Fruit fly (Drosophila melanogaster) whole organism, wandering third instar larva: ENCODE data around the gene Inx3.

Source experiments
- Abd-B ChIP-seq: fragments of >200 bp; optimal IDR thresholded peaks from 2 replicates; lab custom pipeline; 2017; ENCODE audit warnings: missing biosample characterization, missing genetic modification characterization
- CG9705 ChIP-seq: fragments of 200-800 bp; sonication (Bioruptor generic); optimal IDR thresholded peaks from 2 replicates; lab custom pipeline; 2018; ENCODE audit warnings: missing biosample characterization, mild to moderate bottlenecking, missing genetic modification characterization
- CrebA ChIP-seq: fragments of 200-800 bp; sonication (Bioruptor generic); optimal IDR thresholded peaks from 2 replicates; lab custom pipeline; 2016; ENCODE audit warnings: missing biosample characterization, mild to moderate bottlenecking, missing genetic modification characterization, borderline replicate concordance
- Dfd ChIP-seq: fragments of >200 bp; optimal IDR thresholded peaks from 2 replicates; lab custom pipeline; 2017; ENCODE audit warnings: missing biosample characterization, missing genetic modification characterization
- GATAd ChIP-seq: sonication (Bioruptor generic); optimal IDR thresholded peaks from 2 replicates; lab custom pipeline; 2016; ENCODE audit warnings: missing biosample characterization, missing genetic modification characterization
- HLH106 ChIP-seq: fragments of 200-800 bp; optimal IDR thresholded peaks from 3 replicates; lab custom pipeline; 2019; ENCODE audit warnings: missing biosample characterization, mild to moderate bottlenecking, missing genetic modification characterization, moderate library complexity
- Hnf4 ChIP-seq: fragments of 200-800 bp; sonication (Bioruptor generic); optimal IDR thresholded peaks from 2 replicates; lab custom pipeline; 2016; ENCODE audit warnings: missing biosample characterization, mild to moderate bottlenecking, missing genetic modification characterization
- Hr78 ChIP-seq: fragments of >200 bp; optimal IDR thresholded peaks from 2 replicates; lab custom pipeline; 2017; ENCODE audit warnings: missing biosample characterization, missing genetic modification characterization
- Hr83 ChIP-seq: fragments of 200-300 bp; sonication (Bioruptor generic); optimal IDR thresholded peaks from 2 replicates; lab custom pipeline; 2016; ENCODE audit warnings: missing biosample characterization, mild to moderate bottlenecking, missing genetic modification characterization, moderate library complexity; ENCODE audit not compliant: poor library complexity, severe bottlenecking
- Jra ChIP-seq: sonication (Bioruptor generic); optimal IDR thresholded peaks from 2 replicates; lab custom pipeline; 2016; ENCODE audit warnings: missing biosample characterization, missing genetic modification characterization
- Mio ChIP-seq: sonication (Bioruptor generic); optimal IDR thresholded peaks from 2 replicates; lab custom pipeline; 2016; ENCODE audit warnings: missing biosample characterization, missing genetic modification characterization
- Myc ChIP-seq: fragments of >200 bp; optimal IDR thresholded peaks from 2 replicates; lab custom pipeline; 2017
- N ChIP-seq: fragments of >200 bp; optimal IDR thresholded peaks from 2 replicates; lab custom pipeline; 2018; ENCODE audit warnings: missing biosample characterization, missing external identifiers, missing genetic modification characterization
- OdsH ChIP-seq: fragments of 200-800 bp; sonication (Bioruptor generic); optimal IDR thresholded peaks from 2 replicates; lab custom pipeline; 2016; ENCODE audit warnings: missing biosample characterization, mild to moderate bottlenecking, missing genetic modification characterization
- Rel ChIP-seq, 2 experiments: fragments of 200-800 bp; sonication (Bioruptor generic) in 1 of 2; optimal IDR thresholded peaks; 2 replicates in 1 of 2; 3 replicates in 1 of 2; lab custom pipeline; 2016 to 2019; ENCODE audit warnings: mild to moderate bottlenecking in 2 of 2, missing biosample characterization in 2 of 2, missing genetic modification characterization in 2 of 2, moderate library complexity in 1 of 2
- Sp1 ChIP-seq: fragments of 200-800 bp; sonication (Bioruptor generic); optimal IDR thresholded peaks from 3 replicates; lab custom pipeline; 2019; ENCODE audit warnings: missing biosample characterization, mild to moderate bottlenecking, missing genetic modification characterization, moderate library complexity
- Vsx2 ChIP-seq: fragments of 200-300, 225-300 bp; sonication (Bioruptor generic); optimal IDR thresholded peaks from 2 replicates; lab custom pipeline; 2018; ENCODE audit warnings: missing biosample characterization, missing genetic modification characterization; ENCODE audit not compliant: partially characterized antibody
- br ChIP-seq: fragments of 200-800 bp; sonication (Bioruptor generic); optimal IDR thresholded peaks from 2 replicates; lab custom pipeline; 2016; ENCODE audit warnings: missing biosample characterization, missing genetic modification characterization
- brk ChIP-seq: fragments of 200-800 bp; sonication (Bioruptor generic); optimal IDR thresholded peaks from 2 replicates; lab custom pipeline; 2016; ENCODE audit warnings: missing biosample characterization, mild to moderate bottlenecking, missing genetic modification characterization
- dmrt93B ChIP-seq: fragments of 200-800 bp; sonication (Bioruptor generic); optimal IDR thresholded peaks from 2 replicates; lab custom pipeline; 2018; ENCODE audit warnings: missing biosample characterization, mild to moderate bottlenecking, missing genetic modification characterization
- ey ChIP-seq: fragments of 200-800 bp; sonication (Bioruptor generic); optimal IDR thresholded peaks from 2 replicates; lab custom pipeline; 2016; ENCODE audit warnings: missing biosample characterization, missing genetic modification characterization
- foxo ChIP-seq, 2 experiments: fragments of 200-800 bp; sonication (Bioruptor generic); optimal IDR thresholded peaks; 2 replicates in 1 of 2; 3 replicates in 1 of 2; lab custom pipeline; 2016 to 2017; ENCODE audit warnings: missing biosample characterization in 2 of 2, missing genetic modification characterization in 2 of 2
- h ChIP-seq: fragments of 200-800 bp; sonication (Bioruptor generic); optimal IDR thresholded peaks from 3 replicates; lab custom pipeline; 2016; ENCODE audit warnings: missing biosample characterization, mild to moderate bottlenecking, missing genetic modification characterization
- jim ChIP-seq: fragments of 175-275, 200-325 bp; sonication (Bioruptor generic); optimal IDR thresholded peaks from 2 replicates; lab custom pipeline; 2016; ENCODE audit warnings: missing biosample characterization, mild to moderate bottlenecking, missing genetic modification characterization
- lola ChIP-seq: fragments of >200 bp; optimal IDR thresholded peaks from 2 replicates; lab custom pipeline; 2017; ENCODE audit warnings: missing biosample characterization, missing genetic modification characterization
- pan ChIP-seq: fragments of >200 bp; optimal IDR thresholded peaks from 2 replicates; lab custom pipeline; 2017
- psq ChIP-seq: fragments of 200-800 bp; sonication (Bioruptor generic); optimal IDR thresholded peaks from 3 replicates; lab custom pipeline; 2017; ENCODE audit warnings: missing biosample characterization, mild to moderate bottlenecking, missing genetic modification characterization, moderate library complexity
- rgr ChIP-seq: fragments of 200-800 bp; sonication (Bioruptor generic); optimal IDR thresholded peaks from 3 replicates; lab custom pipeline; 2016; ENCODE audit warnings: missing biosample characterization, mild to moderate bottlenecking, missing genetic modification characterization
- sv ChIP-seq: fragments of 200-800 bp; sonication (Bioruptor generic); optimal IDR thresholded peaks from 3 replicates; lab custom pipeline; 2016; ENCODE audit warnings: missing biosample characterization, missing genetic modification characterization
- tai ChIP-seq: sonication (Bioruptor generic); optimal IDR thresholded peaks from 2 replicates; lab custom pipeline; 2016; ENCODE audit warnings: missing biosample characterization, missing genetic modification characterization
- usp ChIP-seq: fragments of >200 bp; optimal IDR thresholded peaks from 2 replicates; lab custom pipeline; 2017; ENCODE audit warnings: missing biosample characterization, missing genetic modification characterization
- woc ChIP-seq: sonication (Bioruptor generic); optimal IDR thresholded peaks from 2 replicates; lab custom pipeline; 2016; ENCODE audit warnings: missing biosample characterization, mild to moderate bottlenecking, missing genetic modification characterization

Gene Inx3

dm6 chr3R:28827222-28827621 is 32.1 kb downstream of the Inx3 start:
- no peak for TF ChIP-seq CrebA (GFP tag; lab: Kevin White, UChicago)
- no peak for TF ChIP-seq rgr (GFP tag; lab: Kevin White, UChicago)
- TF ChIP-seq brk (GFP tag; lab: Kevin White, UChicago), result no peak
- no peak for TF ChIP-seq Hnf4 (GFP tag; lab: Kevin White, UChicago)
- no peak for TF ChIP-seq sv (GFP tag; lab: Kevin White, UChicago)
- no peak for TF ChIP-seq dmrt93B (GFP tag; lab: Kevin White, UChicago)
- TF ChIP-seq usp (GFP tag; lab: Kevin White, UChicago), result no peak
- no peak for TF ChIP-seq Jra (GFP tag; lab: Kevin White, UChicago)
- TF ChIP-seq N, result no peak
- TF ChIP-seq, all 38 proteins: peak for 0

DNA sequence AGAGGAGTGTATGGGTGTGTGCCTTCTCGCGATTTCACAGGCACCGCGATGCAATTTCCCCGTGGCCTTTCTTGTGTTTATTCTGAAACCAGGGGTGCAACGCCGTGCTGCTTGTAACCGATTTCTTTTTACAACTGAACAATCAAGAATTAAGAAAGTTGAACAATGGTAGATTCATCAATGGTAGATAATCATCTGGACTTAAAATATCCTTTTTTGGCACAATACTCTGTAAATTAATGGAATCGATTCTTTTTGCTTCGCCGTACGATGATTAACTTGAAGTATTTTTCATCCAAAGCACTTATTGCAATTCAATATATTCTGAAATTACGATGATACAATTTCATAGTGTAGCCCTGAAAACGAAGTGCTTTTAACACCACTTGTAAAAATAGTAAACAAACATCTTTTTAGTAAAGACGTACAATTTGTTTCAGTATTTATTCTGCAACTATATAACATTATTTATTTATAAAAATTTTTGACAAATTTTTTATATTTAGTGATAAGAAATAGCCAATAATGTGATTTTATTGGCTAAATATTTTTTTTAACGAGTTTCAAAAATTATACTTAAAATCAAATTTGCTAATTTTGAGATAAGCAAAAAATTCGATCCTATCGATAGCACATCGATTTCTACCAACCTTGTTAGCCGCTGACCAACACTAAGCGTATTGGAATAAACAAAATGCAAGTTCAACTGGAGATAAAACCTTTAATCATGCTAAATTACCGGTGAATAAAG is 39.6 kb downstream of the Inx3 start, which contains the start of the genes CG1523 and CG1647:
CG1523 (minus strand) TSS at position 114 of the 751 bp plus-strand sequence.
CG1647 (plus strand) TSS at position 667 of the 751 bp plus-strand sequence.
- TF ChIP-seq Rel (GFP tag; optimal IDR thresholded peaks at IDR 0.05; lab: Kevin White, UChicago) (no peak), Rel (tag; optimal IDR thresholded peaks at IDR 0.05; lab: Kevin White, UChicago) (peak; percentile 60), Abd-B (GFP tag; lab: Kevin White, UChicago) (no peak), woc (no peak), Hr83 (GFP tag; lab: Kevin White, UChicago) (peak; percentile 48), CrebA (GFP tag; lab: Kevin White, UChicago) (no peak), h (GFP tag; lab: Kevin White, UChicago) (no peak), psq (GFP tag; lab: Kevin White, UChicago) (peak; percentile 55), lola (no peak), Sp1 (GFP tag; lab: Kevin White, UChicago) (peak; percentile 74), ey (GFP tag; lab: Kevin White, UChicago) (peak; percentile 64), Vsx2 (no peak), Hr78 (GFP tag; lab: Kevin White, UChicago) (no peak), pan (no peak), sv (GFP tag; lab: Kevin White, UChicago) (no peak), Mio (GFP tag; lab: Kevin White, UChicago) (no peak), CG9705 (GFP tag; lab: Kevin White, UChicago) (peak; percentile 69), rgr (GFP tag; lab: Kevin White, UChicago) (peak; percentile 70), OdsH (peak; percentile 49), GATAd (GFP tag; lab: Kevin White, UChicago) (no peak), HLH106 (tag; lab: Kevin White, UChicago) (peak; percentile 81), tai (GFP tag; lab: Kevin White, UChicago) (no peak), foxo (GFP tag; optimal IDR thresholded peaks at IDR 0.05; lab: Kevin White, UChicago) (peak in 1 of 2 experiments; percentile 76), jim (GFP tag; lab: Kevin White, UChicago) (no peak), dmrt93B (GFP tag; lab: Kevin White, UChicago) (no peak), brk (GFP tag; lab: Kevin White, UChicago) (no peak), br (GFP tag; lab: Kevin White, UChicago) (no peak)

DNA sequence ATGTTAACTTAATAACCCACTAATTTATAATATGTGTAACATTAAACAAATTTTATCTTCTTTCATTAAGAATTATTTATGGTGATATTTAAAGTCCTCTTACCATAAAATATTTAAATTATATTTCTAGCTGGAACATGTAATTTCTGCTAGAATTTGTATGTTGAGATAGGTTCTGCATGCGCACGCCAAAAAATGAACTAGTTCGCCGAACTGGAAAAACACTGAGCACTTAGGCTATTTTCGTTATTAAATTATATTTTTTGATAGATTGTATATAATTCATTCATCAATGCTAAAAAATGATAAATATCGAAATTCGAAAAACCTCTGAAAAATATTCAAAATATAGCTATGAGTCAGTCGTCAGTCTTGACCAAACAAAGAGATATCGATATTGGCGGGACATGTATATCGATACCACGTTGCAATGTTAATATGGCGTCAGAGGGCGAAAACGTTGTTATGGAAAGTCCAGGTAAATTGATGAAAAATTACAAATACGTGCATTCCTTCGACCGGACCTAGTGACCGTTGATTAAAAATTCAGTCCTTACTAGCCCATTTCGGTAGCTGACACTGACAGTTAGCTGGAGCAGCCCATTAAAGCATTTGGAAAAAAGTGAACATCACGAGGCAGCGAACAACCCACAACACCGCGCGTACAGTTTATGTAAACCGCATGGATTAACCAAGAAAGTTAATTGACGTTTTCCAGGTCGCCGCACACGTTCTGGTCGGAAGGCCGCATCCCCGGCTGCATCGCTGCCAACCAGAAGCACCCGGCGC is 47.4 kb downstream of the Inx3 start, which contains the start of gene Prp39:
Prp39 (plus strand) TSS at position 426 of the 789 bp plus-strand sequence.
- TF ChIP-seq jim (GFP tag; lab: Kevin White, UChicago) (no peak), Dfd (no peak), Myc (lab: Kevin White, UChicago) (no peak), Mio (GFP tag; lab: Kevin White, UChicago) (no peak), woc (peak; percentile 44), h (GFP tag; lab: Kevin White, UChicago) (peak; percentile 62), Rel (GFP tag; optimal IDR thresholded peaks at IDR 0.05; lab: Kevin White, UChicago) (no peak), Rel (tag; optimal IDR thresholded peaks at IDR 0.05; lab: Kevin White, UChicago) (peak; percentile 12), rgr (GFP tag; lab: Kevin White, UChicago) (peak; percentile 54), Hnf4 (GFP tag; lab: Kevin White, UChicago) (no peak), lola (no peak), GATAd (GFP tag; lab: Kevin White, UChicago) (no peak), Hr83 (GFP tag; lab: Kevin White, UChicago) (peak; percentile 29), HLH106 (tag; lab: Kevin White, UChicago) (peak; percentile 14)
- TF ChIP-seq, all 38 proteins: peak for 6
